Worm (Caenorhabditis elegans) whole organism, late embryonic: Measurements from ENCODE around the gene nhr-34.

ENCODE experiments used
- T23F11.4 ChIP-seq: fragments of 200-800 bp; sonication (Bioruptor generic); optimal IDR thresholded peaks from 2 replicates; lab custom pipeline; 2018; ENCODE audit warnings: mild to moderate bottlenecking, missing genetic modification characterization, missing compliant biosample characterization
- Y22D7AL.16 ChIP-seq: sonication (generic microtip); optimal IDR thresholded peaks from 2 replicates; lab custom pipeline; 2016; ENCODE audit warnings: missing genetic modification characterization, missing compliant biosample characterization
- ceh-2 ChIP-seq: sonication (generic microtip); optimal IDR thresholded peaks from 2 replicates; lab custom pipeline; 2016; ENCODE audit warnings: missing genotype, missing genetic modification characterization, missing compliant biosample characterization
- ceh-31 ChIP-seq: sonication (generic microtip); optimal IDR thresholded peaks from 2 replicates; lab custom pipeline; 2016; ENCODE audit warnings: missing genetic modification characterization, missing compliant biosample characterization
- che-1 ChIP-seq: sonication (generic microtip); optimal IDR thresholded peaks from 2 replicates; lab custom pipeline; 2016; ENCODE audit warnings: mild to moderate bottlenecking, missing genetic modification characterization, missing compliant biosample characterization
- dve-1 ChIP-seq: sonication (generic microtip); optimal IDR thresholded peaks from 2 replicates; lab custom pipeline; 2017; ENCODE audit warnings: antibody characterized with exemption, mild to moderate bottlenecking, missing genetic modification characterization, missing compliant biosample characterization
- elt-2 ChIP-seq: sonication (generic microtip); optimal IDR thresholded peaks from 2 replicates; lab custom pipeline; 2016; ENCODE audit warnings: missing genetic modification reagents, missing genetic modification characterization, missing compliant biosample characterization
- hlh-30 ChIP-seq: sonication (generic microtip); optimal IDR thresholded peaks from 2 replicates; lab custom pipeline; 2017; ENCODE audit warnings: antibody characterized with exemption, missing genetic modification characterization, missing compliant biosample characterization; ENCODE audit not compliant: insufficient read depth
- nhr-11 ChIP-seq: fragments of 150-350 bp; optimal IDR thresholded peaks from 2 replicates; lab custom pipeline; 2014; ENCODE audit warnings: missing biosample characterization, missing genetic modification characterization
- pag-3 ChIP-seq: sonication (generic microtip); optimal IDR thresholded peaks from 2 replicates; lab custom pipeline; 2016; ENCODE audit warnings: missing compliant biosample characterization, missing genetic modification characterization, borderline replicate concordance
- pha-4 ChIP-seq: fragments of 150-350 bp; optimal IDR thresholded peaks from 2 replicates; lab custom pipeline; 2018; ENCODE audit warnings: missing biosample characterization, missing genetic modification reagents, missing genetic modification characterization
- pqm-1 ChIP-seq: sonication (generic microtip); optimal IDR thresholded peaks from 2 replicates; lab custom pipeline; 2016; ENCODE audit warnings: missing genetic modification characterization, missing compliant biosample characterization
- ref-2 ChIP-seq: sonication (generic microtip); optimal IDR thresholded peaks from 2 replicates; lab custom pipeline; 2016; ENCODE audit warnings: missing genetic modification characterization, missing compliant biosample characterization
- sox-4 ChIP-seq: sonication (generic microtip); optimal IDR thresholded peaks from 2 replicates; lab custom pipeline; 2017; ENCODE audit warnings: mild to moderate bottlenecking, missing genetic modification characterization, inconsistent platforms, missing compliant biosample characterization

- TF ChIP-seq ref-2 (tag; lab: Kevin White, UChicago) (no peak), elt-2 (tag; lab: Kevin White, UChicago) (no peak), ceh-31 (tag; lab: Kevin White, UChicago) (no peak), hlh-30 (tag; lab: Kevin White, UChicago) (no peak), dve-1 (tag; lab: Kevin White, UChicago) (no peak), ceh-2 (tag; lab: Kevin White, UChicago) (no peak), nhr-11 (tag; lab: Kevin White, UChicago) (no peak), sox-4 (tag; lab: Kevin White, UChicago) (no peak), che-1 (tag; lab: Kevin White, UChicago) (no peak), pag-3 (no peak), T23F11.4 (GFP tag; lab: Kevin White, UChicago) (no peak), pqm-1 (tag; lab: Kevin White, UChicago) (no peak), Y22D7AL.16 (tag; lab: Kevin White, UChicago) (no peak), pha-4 (tag; lab: Kevin White, UChicago) (no peak)
These were observed 50.5 kb downstream of the nhr-34 start, which contains the start of gene W09C2.10 for ce11 chrIV:9624977-9625376.
